Worm (Caenorhabditis elegans) whole organism, mixed stage, embryonic: ENCODE results near the gene rib-1.
A peak's percentile ranks its signal among the peaks of the same experiment; 100 is the strongest.

Experiments
- M03D4.4 ChIP-seq: sonication (generic microtip); optimal IDR thresholded peaks from 2 replicates; lab custom pipeline; 2017; ENCODE audit warnings: mild to moderate bottlenecking, missing genetic modification characterization, missing compliant biosample characterization
- bed-3 ChIP-seq: fragments of 200-800 bp; sonication (Bioruptor generic); optimal IDR thresholded peaks from 3 replicates; lab custom pipeline; 2018; ENCODE audit warnings: mild to moderate bottlenecking, missing genetic modification characterization, moderate library complexity, missing compliant biosample characterization
- blmp-1 ChIP-seq: fragments of 150-350 bp; optimal IDR thresholded peaks from 2 replicates; lab custom pipeline; 2014; ENCODE audit warnings: missing biosample characterization, missing genetic modification characterization
- ceh-39 ChIP-seq: fragments of 150-350 bp; optimal IDR thresholded peaks from 2 replicates; lab custom pipeline; 2014; ENCODE audit warnings: missing biosample characterization, missing genetic modification characterization
- ceh-43 ChIP-seq: fragments of 200-800 bp; sonication (Bioruptor generic); optimal IDR thresholded peaks from 2 replicates; lab custom pipeline; 2018; ENCODE audit warnings: mild to moderate bottlenecking, missing genetic modification characterization, moderate library complexity, missing compliant biosample characterization
- ceh-83 ChIP-seq: fragments of 200-800 bp; sonication (Bioruptor generic); optimal IDR thresholded peaks from 2 replicates; lab custom pipeline; 2018; ENCODE audit warnings: mild to moderate bottlenecking, missing genetic modification characterization, missing compliant biosample characterization
- ces-1 ChIP-seq: fragments of 150-350 bp; optimal IDR thresholded peaks from 2 replicates; lab custom pipeline; 2014; ENCODE audit warnings: missing biosample characterization, missing genetic modification reagents, missing genetic modification characterization
- cnd-1 ChIP-seq: fragments of 200-800 bp; sonication (Bioruptor generic); optimal IDR thresholded peaks from 2 replicates; lab custom pipeline; 2018; ENCODE audit warnings: mild to moderate bottlenecking, missing genetic modification characterization, missing compliant biosample characterization
- drap-1 ChIP-seq: fragments of 200-800 bp; sonication (Bioruptor generic); optimal IDR thresholded peaks from 3 replicates; lab custom pipeline; 2018; ENCODE audit warnings: mild to moderate bottlenecking, missing genetic modification characterization, missing compliant biosample characterization
- elt-3 ChIP-seq: fragments of 150-350 bp; optimal IDR thresholded peaks from 2 replicates; lab custom pipeline; 2014; ENCODE audit warnings: missing biosample characterization, missing genetic modification characterization
- flh-1 ChIP-seq: fragments of 200-800 bp; sonication (Bioruptor generic); optimal IDR thresholded peaks from 2 replicates; lab custom pipeline; 2018; ENCODE audit warnings: mild to moderate bottlenecking, missing genetic modification characterization, moderate library complexity, missing compliant biosample characterization
- ham-2 ChIP-seq: fragments of 200-800 bp; sonication (Bioruptor generic); optimal IDR thresholded peaks from 2 replicates; lab custom pipeline; 2018; ENCODE audit warnings: mild to moderate bottlenecking, missing genetic modification characterization, missing compliant biosample characterization
- hlh-1 ChIP-seq: fragments of 150-350 bp; optimal IDR thresholded peaks from 2 replicates; lab custom pipeline; 2014; ENCODE audit warnings: missing biosample characterization, missing genetic modification reagents, missing genetic modification characterization
- lin-13 ChIP-seq: fragments of 150-350 bp; optimal IDR thresholded peaks from 2 replicates; lab custom pipeline; 2014; ENCODE audit warnings: missing biosample characterization, missing genetic modification characterization
- lin-32 ChIP-seq: fragments of 200-800 bp; sonication (Bioruptor generic); optimal IDR thresholded peaks from 2 replicates; lab custom pipeline; 2018; ENCODE audit warnings: mild to moderate bottlenecking, missing genetic modification characterization, missing compliant biosample characterization
- lsy-2 ChIP-seq: fragments of 150-350 bp; optimal IDR thresholded peaks from 2 replicates; lab custom pipeline; 2014; ENCODE audit warnings: missing biosample characterization, missing genetic modification characterization
- mab-5 ChIP-seq: fragments of 150-350 bp; optimal IDR thresholded peaks from 2 replicates; lab custom pipeline; 2014; ENCODE audit warnings: missing biosample characterization, missing genetic modification characterization
- mep-1 ChIP-seq: fragments of 150-350 bp; optimal IDR thresholded peaks from 2 replicates; lab custom pipeline; 2017; ENCODE audit warnings: missing biosample characterization, missing genetic modification reagents, missing genetic modification characterization, inconsistent platforms
- mls-2 ChIP-seq: sonication (generic microtip); optimal IDR thresholded peaks from 2 replicates; lab custom pipeline; 2016; ENCODE audit warnings: mild to moderate bottlenecking, missing genetic modification characterization, moderate library complexity, missing compliant biosample characterization
- nhr-12 ChIP-seq: fragments of 150-350 bp; optimal IDR thresholded peaks from 2 replicates; lab custom pipeline; 2014; ENCODE audit warnings: missing biosample characterization, missing genetic modification characterization
- nhr-2 ChIP-seq: fragments of 150-350 bp; optimal IDR thresholded peaks from 2 replicates; lab custom pipeline; 2014; ENCODE audit warnings: missing biosample characterization, missing genetic modification characterization
- nhr-237 ChIP-seq: fragments of 150-350 bp; optimal IDR thresholded peaks from 2 replicates; lab custom pipeline; 2014; ENCODE audit warnings: missing biosample characterization, missing genetic modification characterization
- nhr-28 ChIP-seq: fragments of 150-350 bp; optimal IDR thresholded peaks from 2 replicates; lab custom pipeline; 2014; ENCODE audit warnings: missing biosample characterization, missing genetic modification characterization
- nhr-76 ChIP-seq: sonication (generic microtip); optimal IDR thresholded peaks from 2 replicates; lab custom pipeline; 2017; ENCODE audit warnings: missing biosample characterization, missing genetic modification characterization
- pha-4 ChIP-seq: fragments of 150-350 bp; optimal IDR thresholded peaks from 2 replicates; lab custom pipeline; 2018; ENCODE audit warnings: missing biosample characterization, missing genetic modification reagents, missing genetic modification characterization
- sem-2 ChIP-seq: fragments of 200-800 bp; sonication (Bioruptor generic); optimal IDR thresholded peaks from 2 replicates; lab custom pipeline; 2018; ENCODE audit warnings: mild to moderate bottlenecking, missing genetic modification characterization, missing compliant biosample characterization
- snpc-4 ChIP-seq: fragments of 150-350 bp; optimal IDR thresholded peaks from 2 replicates; lab custom pipeline; 2014; ENCODE audit warnings: missing biosample characterization, missing genetic modification characterization
- sptf-1 ChIP-seq: sonication (generic microtip); optimal IDR thresholded peaks from 2 replicates; lab custom pipeline; 2017; ENCODE audit warnings: mild to moderate bottlenecking, missing genetic modification characterization, moderate library complexity, missing compliant biosample characterization
- tbx-8 ChIP-seq: fragments of 200-800 bp; sonication (Bioruptor generic); optimal IDR thresholded peaks from 2 replicates; lab custom pipeline; 2018; ENCODE audit warnings: mild to moderate bottlenecking, missing genetic modification characterization, moderate library complexity, missing compliant biosample characterization
- unc-120 ChIP-seq: sonication (generic microtip); optimal IDR thresholded peaks from 2 replicates; lab custom pipeline; 2017; ENCODE audit warnings: missing genetic modification characterization, missing compliant biosample characterization; ENCODE audit not compliant: poor library complexity, severe bottlenecking
- unc-39 ChIP-seq: fragments of 150-350 bp; optimal IDR thresholded peaks from 2 replicates; lab custom pipeline; 2014; ENCODE audit warnings: missing biosample characterization, missing genetic modification characterization
- unc-62 ChIP-seq: fragments of 150-350 bp; optimal IDR thresholded peaks from 2 replicates; lab custom pipeline; 2014; ENCODE audit warnings: missing biosample characterization, missing genetic modification reagents, missing genetic modification characterization
- zip-8 ChIP-seq: fragments of 150-350 bp; optimal IDR thresholded peaks from 2 replicates; lab custom pipeline; 2014; ENCODE audit warnings: missing biosample characterization, missing genetic modification characterization
- ztf-11 ChIP-seq: fragments of 150-350 bp; optimal IDR thresholded peaks from 2 replicates; lab custom pipeline; 2014; ENCODE audit warnings: missing biosample characterization, missing genetic modification characterization

The rib-1 gene

ce11 chrIV:11551813-11552212, 26.8 kb upstream of the rib-1 start, which contains the start of gene col-128:
col-128 (minus strand) TSS chrIV:11551960.
- TF ChIP-seq ceh-83 (GFP tag; lab: Kevin White, UChicago) = no peak
- TF ChIP-seq unc-62 = no peak
- no peak for TF ChIP-seq M03D4.4 (tag; lab: Kevin White, UChicago)
- no peak for TF ChIP-seq sem-2 (GFP tag; lab: Kevin White, UChicago)
- no peak for TF ChIP-seq nhr-76 (tag; lab: Kevin White, UChicago)
- no peak for TF ChIP-seq sptf-1 (tag; lab: Kevin White, UChicago)

ce11 chrIV:11561677-11562076, 16.9 kb upstream of the rib-1 start, which contains the start of gene F12F6.7:
F12F6.7 (minus strand) TSS chrIV:11561833.
- TF ChIP-seq mls-2 (no peak), zip-8 (tag; lab: Kevin White, UChicago) (no peak), tbx-8 (no peak), nhr-76 (tag; lab: Kevin White, UChicago) (no peak), ceh-39 (tag; lab: Kevin White, UChicago) (no peak), cnd-1 (no peak), mep-1 (tag; lab: Kevin White, UChicago) (no peak), ceh-83 (GFP tag; lab: Kevin White, UChicago) (no peak), M03D4.4 (tag; lab: Kevin White, UChicago) (no peak), drap-1 (GFP tag; lab: Kevin White, UChicago) (no peak), mab-5 (tag; lab: Kevin White, UChicago) (no peak), sptf-1 (tag; lab: Kevin White, UChicago) (no peak), blmp-1 (no peak), ham-2 (GFP tag; lab: Kevin White, UChicago) (no peak), sem-2 (GFP tag; lab: Kevin White, UChicago) (no peak), lin-32 (GFP tag; lab: Kevin White, UChicago) (no peak), flh-1 (GFP tag; lab: Kevin White, UChicago) (no peak), nhr-12 (tag; lab: Kevin White, UChicago) (no peak), lsy-2 (no peak)

- TF ChIP-seq cnd-1 (no peak), ceh-43 (GFP tag; lab: Kevin White, UChicago) (no peak), ztf-11 (tag; lab: Kevin White, UChicago) (no peak), mep-1 (tag; lab: Kevin White, UChicago) (no peak), zip-8 (tag; lab: Kevin White, UChicago) (no peak), nhr-76 (tag; lab: Kevin White, UChicago) (no peak), nhr-28 (no peak), hlh-1 (tag; lab: Kevin White, UChicago) (no peak)
- TF ChIP-seq, all 35 proteins: peak for 0
Observed at ce11 chrIV:11563090-11563489, 15.5 kb upstream of the rib-1 start.

DNA sequence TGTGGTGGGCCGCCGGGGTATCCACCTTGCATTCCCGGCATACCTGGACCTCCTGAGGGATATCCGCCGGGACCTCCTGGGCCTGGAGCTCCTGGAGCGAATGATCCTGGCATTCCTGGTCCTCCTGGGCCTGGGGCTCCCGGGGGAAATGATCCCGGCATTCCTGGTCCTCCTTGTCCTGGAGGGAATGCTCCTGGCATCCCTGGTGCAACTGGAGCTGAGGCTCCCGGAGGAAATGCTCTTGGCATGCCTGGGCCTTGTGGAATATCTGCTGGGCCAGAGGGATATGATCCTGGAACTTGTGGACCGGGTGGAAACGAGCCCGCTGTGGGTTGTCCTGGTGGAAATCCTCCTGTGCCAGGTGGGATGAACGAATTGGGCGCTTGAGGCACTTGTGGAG, 13.6 kb upstream of the rib-1 start:
- no peak for TF ChIP-seq unc-120 (tag; lab: Kevin White, UChicago)
- no peak for TF ChIP-seq ceh-43 (GFP tag; lab: Kevin White, UChicago)
- no peak for TF ChIP-seq hlh-1 (tag; lab: Kevin White, UChicago)
- no peak for TF ChIP-seq elt-3 (tag; lab: Kevin White, UChicago)
- no peak for TF ChIP-seq mls-2
- no peak for TF ChIP-seq ceh-39 (tag; lab: Kevin White, UChicago)
- TF ChIP-seq ces-1 (GFP tag; lab: Kevin White, UChicago) = no peak
- TF ChIP-seq flh-1 (GFP tag; lab: Kevin White, UChicago) = no peak
- no peak for TF ChIP-seq pha-4
- no peak for TF ChIP-seq tbx-8
- TF ChIP-seq cnd-1 = no peak
- TF ChIP-seq unc-39 (tag; lab: Kevin White, UChicago) = no peak
- TF ChIP-seq mab-5 (tag; lab: Kevin White, UChicago) = no peak
- TF ChIP-seq sem-2 (GFP tag; lab: Kevin White, UChicago) = no peak
- no peak for TF ChIP-seq nhr-28
- no peak for TF ChIP-seq sptf-1 (tag; lab: Kevin White, UChicago)

DNA sequence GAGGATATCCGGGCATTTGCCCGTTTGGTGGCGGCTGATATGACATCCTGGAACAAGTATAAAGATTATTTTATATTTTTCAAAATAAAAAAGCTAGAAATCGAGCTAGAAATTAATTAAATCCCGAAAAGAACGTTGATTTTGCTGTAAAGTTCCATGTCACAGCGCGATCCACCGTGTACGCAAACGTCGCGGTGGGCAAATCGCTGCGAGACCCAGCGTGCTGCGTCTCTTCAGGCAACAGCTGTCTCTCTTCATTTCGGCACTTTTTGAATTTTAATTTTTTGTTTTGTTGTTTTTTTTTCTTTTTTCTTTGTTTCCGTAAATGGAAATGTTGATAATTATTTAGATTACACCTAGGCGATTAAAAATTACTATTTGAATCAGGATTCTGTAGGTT, 12.4 kb upstream of the rib-1 start, which contains the start of gene sec-24.1:
Gene sec-24.1, minus strand, starts transcription at position 49 of the 400 bp plus-strand sequence.
- peak; percentile 24 for TF ChIP-seq M03D4.4 (tag; lab: Kevin White, UChicago)
- TF ChIP-seq nhr-28 = no peak
- TF ChIP-seq nhr-237 = peak; percentile 72
- TF ChIP-seq hlh-1 (tag; lab: Kevin White, UChicago) = peak; percentile 96
- TF ChIP-seq drap-1 (GFP tag; lab: Kevin White, UChicago) = no peak
- TF ChIP-seq ceh-39 (tag; lab: Kevin White, UChicago) = no peak
- no peak for TF ChIP-seq ztf-11 (tag; lab: Kevin White, UChicago)
- no peak for TF ChIP-seq ceh-83 (GFP tag; lab: Kevin White, UChicago)
- no peak for TF ChIP-seq bed-3 (GFP tag; lab: Kevin White, UChicago)
- peak; percentile 64 for TF ChIP-seq lin-13 (tag; lab: Kevin White, UChicago)
- TF ChIP-seq mls-2 = no peak
- no peak for TF ChIP-seq unc-62
- TF ChIP-seq sem-2 (GFP tag; lab: Kevin White, UChicago) = no peak
- TF ChIP-seq unc-39 (tag; lab: Kevin White, UChicago) = no peak
- TF ChIP-seq cnd-1 = peak; percentile 41
- TF ChIP-seq pha-4 = peak; percentile 84
- peak; percentile 99 for TF ChIP-seq lsy-2
- peak; percentile 9 for TF ChIP-seq nhr-2 (tag; lab: Kevin White, UChicago)
- TF ChIP-seq nhr-12 (tag; lab: Kevin White, UChicago) = no peak
- TF ChIP-seq flh-1 (GFP tag; lab: Kevin White, UChicago) = no peak
- TF ChIP-seq ces-1 (GFP tag; lab: Kevin White, UChicago) = peak; percentile 61
- no peak for TF ChIP-seq blmp-1
- TF ChIP-seq snpc-4 (tag; lab: Kevin White, UChicago) = no peak
- no peak for TF ChIP-seq nhr-76 (tag; lab: Kevin White, UChicago)
- peak; percentile 82 for TF ChIP-seq mep-1 (tag; lab: Kevin White, UChicago)
- no peak for TF ChIP-seq elt-3 (tag; lab: Kevin White, UChicago)
- no peak for TF ChIP-seq zip-8 (tag; lab: Kevin White, UChicago)
- peak; percentile 23 for TF ChIP-seq unc-120 (tag; lab: Kevin White, UChicago)
- TF ChIP-seq lin-32 (GFP tag; lab: Kevin White, UChicago) = no peak
